Worm (Caenorhabditis elegans): Measurements from ENCODE around the gene tag-250.

ce11 chrIII:7884863-7885262 is 39.9 kb downstream of the tag-250 start, which contains the start of gene ZK688.11:
- TF ChIP-seq zip-8 (tag; optimal IDR thresholded peaks at IDR 0.05): no peak
- no peak for TF ChIP-seq nhr-28 (tag; optimal IDR thresholded peaks at IDR 0.05)
- TF ChIP-seq ztf-11 (tag; optimal IDR thresholded peaks at IDR 0.05): no peak
- TF ChIP-seq mab-5 (tag; optimal IDR thresholded peaks at IDR 0.05): no peak

Data from whole organism, mixed stage, embryonic.